Fruit fly (Drosophila melanogaster): ENCODE results near the gene CG3062.

The CG3062 gene

DNA sequence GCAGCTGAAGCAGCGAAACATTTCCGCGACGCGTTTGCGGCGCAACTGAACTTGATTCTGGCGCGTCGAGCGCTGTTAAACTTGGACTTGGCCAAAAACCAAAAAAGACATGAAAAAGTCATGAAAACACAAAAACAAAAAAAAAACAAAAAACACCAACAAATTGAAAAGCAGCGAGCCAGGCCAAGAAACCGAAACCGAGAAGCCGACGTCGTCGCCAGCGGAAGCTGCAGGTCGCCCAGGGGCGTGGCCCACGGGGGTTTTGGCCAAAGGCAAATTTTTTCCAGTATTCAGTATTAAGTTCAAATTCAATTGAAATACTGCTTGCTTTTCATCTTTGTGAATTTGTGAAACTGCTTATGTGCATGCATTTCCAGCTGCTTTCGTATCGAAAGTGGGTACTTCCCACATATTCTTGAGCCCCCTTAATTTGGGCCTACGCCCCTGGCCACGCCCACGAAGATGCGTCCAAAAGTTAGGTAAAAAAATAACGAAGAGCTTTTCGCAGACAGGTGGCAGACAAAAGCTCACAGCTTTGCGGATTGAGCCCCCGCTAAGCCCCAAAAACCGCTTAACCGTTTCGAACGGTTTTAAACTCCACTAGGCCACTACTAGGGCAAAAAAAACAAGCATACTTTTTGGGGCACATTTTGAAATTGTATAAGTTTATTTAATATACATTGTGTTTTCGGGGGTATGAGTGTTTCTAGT lies 22.1 kb upstream of the CG3062 start, which contains the start of gene CG3009 (continued):
- peak; percentile 93 for TF ChIP-seq dsx (GFP tag; optimal IDR thresholded peaks at IDR 0.05; ENCODE audit: poor library complexity, severe bottlenecking)
- peak; percentile 95 for TF ChIP-seq fd85E (GFP tag; optimal IDR thresholded peaks at IDR 0.05)
- peak; percentile 98 for TF ChIP-seq Ets21C (GFP tag; optimal IDR thresholded peaks at IDR 0.05)
- peak; percentile 93 for TF ChIP-seq CG11294 (GFP tag; IDR thresholded peaks at IDR 0.05)
- TF ChIP-seq CG31627 (GFP tag; optimal IDR thresholded peaks at IDR 0.05) = peak; percentile 98
- peak; percentile 95 for TF ChIP-seq spab (GFP tag; optimal IDR thresholded peaks at IDR 0.05)
- peak; percentile 99 for TF ChIP-seq svp (GFP tag)
- peak; percentile 99 for TF ChIP-seq CG6792 (GFP tag; optimal IDR thresholded peaks at IDR 0.05)
- peak; percentile 58 for TF ChIP-seq Hr38 (GFP tag; optimal IDR thresholded peaks at IDR 0.05)
- TF ChIP-seq pdm3 (GFP tag; optimal IDR thresholded peaks at IDR 0.05) = peak; percentile 98
- TF ChIP-seq achi (GFP tag; optimal IDR thresholded peaks at IDR 0.05) = peak; percentile 97
- TF ChIP-seq CG34406 (GFP tag; optimal IDR thresholded peaks at IDR 0.05) = peak; percentile 97
- peak; percentile 97 for TF ChIP-seq CG8319 (GFP tag; optimal IDR thresholded peaks at IDR 0.05)
- TF ChIP-seq CG8119 (GFP tag; IDR thresholded peaks at IDR 0.05) = peak; percentile 98
- TF ChIP-seq OdsH (GFP tag; optimal IDR thresholded peaks at IDR 0.05) = peak; percentile 97
- TF ChIP-seq salr (GFP tag; optimal IDR thresholded peaks at IDR 0.05) = peak; percentile 90 to 94
- peak; percentile 96 for TF ChIP-seq Gug (GFP tag; IDR thresholded peaks at IDR 0.05)
- TF ChIP-seq eg (GFP tag; IDR thresholded peaks at IDR 0.05) = peak; percentile 98
- TF ChIP-seq esn (GFP tag; optimal IDR thresholded peaks at IDR 0.05) = peak; percentile 99

DNA sequence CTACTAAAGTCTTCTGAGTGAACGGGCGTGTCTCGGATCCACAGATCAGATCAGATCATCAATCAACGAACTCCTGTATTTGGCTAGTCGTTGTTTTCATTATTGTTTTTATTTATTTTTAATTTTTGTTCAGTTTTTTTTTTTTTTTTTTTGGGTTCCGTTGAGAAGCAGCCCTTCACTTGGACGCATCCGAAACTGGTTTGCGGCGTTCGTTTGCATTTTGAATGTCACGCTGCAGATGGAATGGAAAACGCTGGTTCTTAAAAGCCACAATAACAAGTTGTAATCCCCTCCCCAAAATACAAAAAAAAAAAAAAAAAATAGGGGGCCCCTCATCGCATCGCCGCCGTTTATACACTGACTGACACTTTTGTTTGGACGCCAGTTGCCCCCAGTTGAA lies 19.4 kb upstream of the CG3062 start:
- TF ChIP-seq CG6163 (GFP tag; IDR thresholded peaks at IDR 0.05) (peak; percentile 13; the same call in 1 of the 3 replicates), CG9139 (GFP tag; optimal IDR thresholded peaks at IDR 0.05) (peak; percentile 10), CG11762 (GFP tag; optimal IDR thresholded peaks at IDR 0.05; ENCODE audit: insufficient read depth) (no peak), svp (GFP tag) (peak; percentile 28), Eip78C (GFP tag) (peak; percentile 45), acj6 (GFP tag; optimal IDR thresholded peaks at IDR 0.05) (no peak), CG6808 (GFP tag; optimal IDR thresholded peaks at IDR 0.05) (peak; percentile 44), fd59A (GFP tag; optimal IDR thresholded peaks at IDR 0.05) (no peak), Ets96B (tag; optimal IDR thresholded peaks at IDR 0.05) (peak; percentile 7), ss (GFP tag; optimal IDR thresholded peaks at IDR 0.05) (peak; percentile 55 to 65), CG32006 (GFP tag; optimal IDR thresholded peaks at IDR 0.05) (no peak)

DNA sequence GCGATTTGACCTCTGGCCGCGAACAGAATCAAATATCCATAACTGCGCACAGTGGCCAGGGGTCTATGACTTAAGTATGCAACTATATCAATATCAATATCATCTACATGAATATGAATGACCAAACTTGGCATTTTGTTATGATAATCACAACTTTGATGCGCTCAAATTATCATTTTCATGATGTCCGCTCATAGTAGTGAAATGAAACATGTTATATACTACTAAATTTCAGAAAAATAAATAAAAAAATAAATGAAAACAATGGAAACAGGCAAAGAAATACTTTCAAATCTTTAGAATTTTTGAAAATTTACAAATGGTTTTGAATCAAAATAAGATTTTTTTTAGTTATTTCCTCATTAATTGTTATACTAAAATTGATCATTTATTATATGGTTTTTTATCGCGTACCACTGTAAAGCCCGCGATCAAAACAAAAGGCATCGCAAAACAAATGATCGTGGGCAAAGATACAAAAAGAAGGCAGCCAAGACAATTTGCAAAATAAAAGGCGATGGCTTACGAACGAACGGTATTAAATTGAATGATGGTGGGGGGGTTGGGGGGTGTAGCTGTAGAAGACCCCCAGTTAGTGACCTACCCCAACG lies 16.1 kb upstream of the CG3062 start:
- TF ChIP-seq CG11902 (GFP tag; optimal IDR thresholded peaks at IDR 0.05) = no peak
- no peak for TF ChIP-seq Ets21C (GFP tag; optimal IDR thresholded peaks at IDR 0.05)
- no peak for TF ChIP-seq CG1621 (tag; optimal IDR thresholded peaks at IDR 0.05)
- TF ChIP-seq CG15336 (GFP tag; IDR thresholded peaks at IDR 0.05) = no peak
- TF ChIP-seq OdsH (GFP tag; optimal IDR thresholded peaks at IDR 0.05) = no peak
- no peak for TF ChIP-seq CG31627 (GFP tag; optimal IDR thresholded peaks at IDR 0.05)
- TF ChIP-seq CG6792 (GFP tag; optimal IDR thresholded peaks at IDR 0.05) = peak; percentile 3
- TF ChIP-seq salr (GFP tag; optimal IDR thresholded peaks at IDR 0.05) = peak in 1 of 2 experiments; percentile 19
- TF ChIP-seq Lpt (GFP tag; optimal IDR thresholded peaks at IDR 0.05) = no peak
- TF ChIP-seq CG8319 (GFP tag; optimal IDR thresholded peaks at IDR 0.05) = no peak
- TF ChIP-seq CG8119 (GFP tag; IDR thresholded peaks at IDR 0.05) = no peak
- TF ChIP-seq CG11294 (GFP tag; IDR thresholded peaks at IDR 0.05) = no peak
- peak; percentile 5 for TF ChIP-seq CG8632 (GFP tag; optimal IDR thresholded peaks at IDR 0.05)
- TF ChIP-seq Eip78C (GFP tag) = peak; percentile 84
- TF ChIP-seq ss (GFP tag; optimal IDR thresholded peaks at IDR 0.05) = no peak
- no peak for TF ChIP-seq dsx (GFP tag; optimal IDR thresholded peaks at IDR 0.05; ENCODE audit: poor library complexity, severe bottlenecking)
- TF ChIP-seq CG3919 (GFP tag; optimal IDR thresholded peaks at IDR 0.05) = no peak
- TF ChIP-seq CG4318 (GFP tag; optimal IDR thresholded peaks at IDR 0.05) = no peak
- no peak for TF ChIP-seq Gug (GFP tag; IDR thresholded peaks at IDR 0.05)
- no peak for TF ChIP-seq CG7368 (GFP tag; optimal IDR thresholded peaks at IDR 0.05)
- no peak for TF ChIP-seq CG16779 (tag; optimal IDR thresholded peaks at IDR 0.05)
- TF ChIP-seq lz (GFP tag; optimal IDR thresholded peaks at IDR 0.05) = peak; percentile 3
- TF ChIP-seq CG32006 (GFP tag; optimal IDR thresholded peaks at IDR 0.05) = peak; percentile 42
- no peak for TF ChIP-seq CG11762 (GFP tag; optimal IDR thresholded peaks at IDR 0.05; ENCODE audit: insufficient read depth)
- no peak for TF ChIP-seq fkh (GFP tag; optimal IDR thresholded peaks at IDR 0.05)
- TF ChIP-seq vri (GFP tag; optimal IDR thresholded peaks at IDR 0.05) = no peak
- TF ChIP-seq CG10669 (GFP tag; optimal IDR thresholded peaks at IDR 0.05) = peak; percentile 24
- peak; percentile 40 for TF ChIP-seq CG34406 (GFP tag; optimal IDR thresholded peaks at IDR 0.05)
- no peak for TF ChIP-seq fd59A (GFP tag; optimal IDR thresholded peaks at IDR 0.05)
- no peak for TF ChIP-seq Sox102F (GFP tag; optimal IDR thresholded peaks at IDR 0.05)
- no peak for TF ChIP-seq eg (GFP tag; IDR thresholded peaks at IDR 0.05)

All from whole organism, prepupa.